Fruit fly (Drosophila melanogaster) whole organism, prepupa: ENCODE data around the gene CG3349.

Source experiments
- Blimp-1 ChIP-seq: fragments of 200-800 bp; sonication (Bioruptor generic); optimal IDR thresholded peaks from 3 replicates; lab custom pipeline; 2017; ENCODE audit warnings: missing biosample characterization, missing genetic modification characterization, mild to moderate bottlenecking, moderate library complexity, missing genetic modification reagents
- CG10631 ChIP-seq: fragments of 200-800 bp; sonication (Bioruptor generic); optimal IDR thresholded peaks from 2 replicates; lab custom pipeline; 2016; ENCODE audit warnings: missing biosample characterization, missing genetic modification characterization
- CG10669 ChIP-seq: fragments of 200-800 bp; sonication (Bioruptor generic); optimal IDR thresholded peaks from 3 replicates; lab custom pipeline; 2018; ENCODE audit warnings: missing biosample characterization, mild to moderate bottlenecking, missing genetic modification characterization, moderate library complexity
- CG11762 ChIP-seq: fragments of 200-800 bp; sonication (Bioruptor generic); optimal IDR thresholded peaks from 3 replicates; lab custom pipeline; 2016; ENCODE audit warnings: missing biosample characterization, missing genetic modification characterization; ENCODE audit not compliant: insufficient read depth
- CG11902 ChIP-seq: fragments of 200-800 bp; sonication (Bioruptor generic); optimal IDR thresholded peaks from 3 replicates; lab custom pipeline; 2016; ENCODE audit warnings: missing biosample characterization, missing genetic modification characterization
- CG15336 ChIP-seq: fragments of 200-800 bp; sonication (Bioruptor generic); IDR thresholded peaks from 2 replicates; pipeline ENCODE4 v1.3.6; 2022; ENCODE audit warnings: missing biosample characterization, missing genetic modification characterization
- CG32006 ChIP-seq: fragments of 200-800 bp; sonication (Bioruptor generic); optimal IDR thresholded peaks from 3 replicates; lab custom pipeline; 2017; ENCODE audit warnings: missing biosample characterization, mild to moderate bottlenecking, missing genetic modification characterization
- CG6163 ChIP-seq: fragments of 200-800 bp; sonication (Bioruptor generic); IDR thresholded peaks from 3 replicates; pipeline ENCODE4 v1.3.6; 2022; ENCODE audit warnings: missing biosample characterization, missing genetic modification characterization
- CG6792 ChIP-seq: fragments of 200-800 bp; sonication (Bioruptor generic); optimal IDR thresholded peaks from 3 replicates; lab custom pipeline; 2016; ENCODE audit warnings: missing biosample characterization, missing genetic modification characterization
- CG6808 ChIP-seq: fragments of 200-800 bp; sonication (Bioruptor generic); optimal IDR thresholded peaks from 3 replicates; lab custom pipeline; 2017; ENCODE audit warnings: missing biosample characterization, missing genetic modification characterization, mild to moderate bottlenecking, moderate library complexity, missing genetic modification reagents
- CG6854 ChIP-seq: fragments of 200-800 bp; sonication (Bioruptor generic); optimal IDR thresholded peaks from 2 replicates; lab custom pipeline; 2017; ENCODE audit warnings: missing biosample characterization, mild to moderate bottlenecking, missing genetic modification characterization
- CG8119 ChIP-seq: fragments of 200-800 bp; sonication (Bioruptor generic); IDR thresholded peaks from 3 replicates; pipeline ENCODE4 v1.3.6; 2022; ENCODE audit warnings: missing biosample characterization, missing genetic modification characterization
- Eip78C ChIP-seq: fragments of 200-800 bp; sonication (Bioruptor generic); peaks from one replicate; lab custom pipeline; 2016; ENCODE audit warnings: missing biosample characterization, missing genetic modification characterization
- Eip93F ChIP-seq: fragments of 200-800 bp; sonication (Bioruptor generic); optimal IDR thresholded peaks from 2 replicates; lab custom pipeline; 2016; ENCODE audit warnings: missing biosample characterization, mild to moderate bottlenecking, missing genetic modification characterization
- Ets21C ChIP-seq: fragments of 200-800 bp; sonication (Bioruptor generic); optimal IDR thresholded peaks from 3 replicates; lab custom pipeline; 2016; ENCODE audit warnings: missing biosample characterization, missing genetic modification characterization
- Gug ChIP-seq: fragments of 200-800 bp; sonication (Bioruptor generic); IDR thresholded peaks from 2 replicates; pipeline ENCODE4 v1.3.6; 2022; ENCODE audit warnings: missing biosample characterization, missing genetic modification characterization
- Hr39 ChIP-seq: fragments of 200-800 bp; sonication (Bioruptor generic); optimal IDR thresholded peaks from 2 replicates; lab custom pipeline; 2016; ENCODE audit warnings: missing biosample characterization, missing genetic modification characterization
- Hr4 ChIP-seq: fragments of 200-800 bp; sonication (Bioruptor generic); optimal IDR thresholded peaks from 3 replicates; lab custom pipeline; 2016; ENCODE audit warnings: missing biosample characterization, missing genetic modification characterization
- Lpt ChIP-seq: fragments of 200-800 bp; sonication (Bioruptor generic); optimal IDR thresholded peaks from 3 replicates; lab custom pipeline; 2016; ENCODE audit warnings: missing biosample characterization, missing genetic modification characterization
- Met ChIP-seq: fragments of 200-800 bp; sonication (Bioruptor generic); optimal IDR thresholded peaks from 3 replicates; lab custom pipeline; 2016; ENCODE audit warnings: missing biosample characterization, missing genetic modification characterization
- OdsH ChIP-seq: fragments of 200-800 bp; sonication (Bioruptor generic); optimal IDR thresholded peaks from 3 replicates; lab custom pipeline; 2016; ENCODE audit warnings: missing biosample characterization, missing genetic modification characterization
- Smox ChIP-seq: fragments of 200-800 bp; sonication (Bioruptor generic); optimal IDR thresholded peaks from 3 replicates; lab custom pipeline; 2016; ENCODE audit warnings: missing biosample characterization, missing genetic modification characterization
- Sox15 ChIP-seq: fragments of 200-800 bp; sonication (Bioruptor generic); optimal IDR thresholded peaks from 3 replicates; lab custom pipeline; 2016; ENCODE audit warnings: missing biosample characterization, missing genetic modification characterization
- achi ChIP-seq: fragments of 200-800 bp; sonication (Bioruptor generic); optimal IDR thresholded peaks from 3 replicates; lab custom pipeline; 2016; ENCODE audit warnings: missing biosample characterization, missing genetic modification characterization
- acj6 ChIP-seq: fragments of 200-800 bp; sonication (Bioruptor generic); optimal IDR thresholded peaks from 3 replicates; lab custom pipeline; 2016; ENCODE audit warnings: missing biosample characterization, missing genetic modification characterization
- cyc ChIP-seq: fragments of 200-800 bp; sonication (Bioruptor generic); optimal IDR thresholded peaks from 3 replicates; lab custom pipeline; 2016; ENCODE audit warnings: missing biosample characterization, missing genetic modification characterization
- dac ChIP-seq: fragments of 200-800 bp; sonication (Bioruptor generic); optimal IDR thresholded peaks from 2 replicates; lab custom pipeline; 2017; ENCODE audit warnings: missing biosample characterization, mild to moderate bottlenecking, missing genetic modification characterization
- dsx ChIP-seq: fragments of 200-800 bp; optimal IDR thresholded peaks from 3 replicates; lab custom pipeline; 2019; ENCODE audit warnings: missing biosample characterization, mild to moderate bottlenecking, missing genetic modification characterization, moderate library complexity; ENCODE audit not compliant: poor library complexity, severe bottlenecking
- eg ChIP-seq: fragments of 200-800 bp; sonication (Bioruptor generic); IDR thresholded peaks from 3 replicates; pipeline ENCODE4 v1.3.6; 2022; ENCODE audit warnings: missing biosample characterization, missing genetic modification characterization
- esn ChIP-seq: fragments of 200-800 bp; sonication (Bioruptor generic); optimal IDR thresholded peaks from 2 replicates; lab custom pipeline; 2016; ENCODE audit warnings: missing biosample characterization, mild to moderate bottlenecking, missing genetic modification characterization, moderate library complexity
- fd59A ChIP-seq: fragments of 200-800 bp; sonication (Bioruptor generic); optimal IDR thresholded peaks from 2 replicates; lab custom pipeline; 2017; ENCODE audit warnings: missing biosample characterization, mild to moderate bottlenecking, missing genetic modification characterization, missing genetic modification reagents
- fkh ChIP-seq: fragments of 200-800 bp; sonication (Bioruptor generic); optimal IDR thresholded peaks from 3 replicates; lab custom pipeline; 2017; ENCODE audit warnings: missing biosample characterization, mild to moderate bottlenecking, missing genetic modification characterization, moderate library complexity
- net ChIP-seq: fragments of 200-800 bp; sonication (Bioruptor generic); optimal IDR thresholded peaks from 3 replicates; lab custom pipeline; 2016; ENCODE audit warnings: missing biosample characterization, missing genetic modification characterization
- pdm3 ChIP-seq: fragments of 200-800 bp; sonication (Bioruptor generic); optimal IDR thresholded peaks from 3 replicates; lab custom pipeline; 2016; ENCODE audit warnings: missing biosample characterization, missing genetic modification characterization
- svp ChIP-seq: fragments of 200-800 bp; sonication (Bioruptor generic); peaks from one replicate; lab custom pipeline; 2016; ENCODE audit warnings: missing biosample characterization, missing genetic modification characterization
- vri ChIP-seq: fragments of 200-800 bp; sonication (Bioruptor generic); optimal IDR thresholded peaks from 3 replicates; lab custom pipeline; 2016; ENCODE audit warnings: missing biosample characterization, mild to moderate bottlenecking, missing genetic modification characterization

The CG3349 gene

DNA sequence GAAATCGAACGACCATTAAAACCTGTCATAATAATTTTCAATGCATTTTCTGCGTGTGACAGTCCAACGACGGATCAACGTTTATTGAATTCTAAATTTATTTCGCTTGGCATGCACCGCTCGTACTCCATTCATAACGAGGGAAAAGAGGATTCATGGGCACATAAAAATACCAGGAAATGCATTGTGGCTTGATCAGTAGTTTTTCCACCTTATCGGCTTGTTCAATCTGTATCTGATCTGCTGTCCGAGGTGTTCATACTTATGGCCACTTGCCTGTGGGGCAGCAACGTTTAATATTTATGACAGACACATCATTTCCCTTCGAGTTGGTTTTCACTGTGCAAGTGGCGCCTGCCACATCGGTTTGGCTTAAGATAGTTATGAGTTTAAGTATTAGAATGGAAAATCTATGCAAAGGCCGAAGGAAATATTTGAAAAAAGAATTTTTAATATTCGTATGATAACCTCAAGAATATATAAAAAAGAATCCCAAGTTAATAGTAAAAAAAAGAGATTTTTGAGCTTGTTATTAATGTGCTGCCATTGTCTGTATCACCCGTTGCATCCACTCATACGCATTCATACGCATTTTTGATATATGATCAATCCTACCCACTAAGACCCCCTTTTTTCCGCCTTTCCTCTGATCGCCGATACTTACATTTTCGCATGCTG, 28.0 kb downstream of the CG3349 start (continued):
- no peak for TF ChIP-seq Blimp-1 (GFP tag; lab: Kevin White, UChicago)
- peak; percentile 18 for TF ChIP-seq Smox (GFP tag; lab: Kevin White, UChicago)
- TF ChIP-seq Ets21C: peak; percentile 16
- TF ChIP-seq OdsH (GFP tag; lab: Kevin White, UChicago): peak; percentile 58
- no peak for TF ChIP-seq fkh
- TF ChIP-seq achi (GFP tag; lab: Kevin White, UChicago): peak; percentile 54
- TF ChIP-seq CG10669 (GFP tag; lab: Kevin White, UChicago): peak; percentile 16
- TF ChIP-seq pdm3: peak; percentile 7
- TF ChIP-seq acj6: peak; percentile 24
- peak; percentile 15 for TF ChIP-seq CG6808 (GFP tag; lab: Kevin White, UChicago)
- TF ChIP-seq vri (GFP tag; lab: Kevin White, UChicago): no peak
- peak; percentile 20 for TF ChIP-seq Lpt (GFP tag; lab: Kevin White, UChicago)
- no peak for TF ChIP-seq CG6854 (GFP tag; lab: Kevin White, UChicago)
- no peak for TF ChIP-seq Hr39 (GFP tag; lab: Kevin White, UChicago)
- TF ChIP-seq esn (GFP tag; lab: Kevin White, UChicago): peak; percentile 28
- peak; percentile 6 for TF ChIP-seq net (GFP tag; lab: Kevin White, UChicago)
- TF ChIP-seq, all 60 proteins: peak for 35

DNA sequence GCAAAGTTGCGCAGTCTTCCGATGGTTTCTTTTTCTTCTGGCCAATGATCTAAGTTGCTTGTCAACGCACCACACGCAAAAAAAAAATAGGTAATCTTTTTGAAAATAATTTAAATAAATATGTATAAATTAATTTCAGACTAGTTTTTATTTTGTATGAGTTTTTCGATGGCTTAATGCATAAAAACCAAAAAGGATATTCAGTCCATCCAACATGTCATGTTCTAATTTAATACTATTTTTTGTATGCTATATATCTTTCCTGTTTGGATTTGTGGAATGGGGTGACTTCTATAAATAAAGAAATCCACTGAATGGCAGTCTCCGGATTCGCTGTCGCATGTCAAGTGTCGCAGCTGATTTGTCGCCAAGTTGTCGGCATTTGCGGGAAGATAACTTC, 30.3 kb downstream of the CG3349 start:
- TF ChIP-seq CG11762: no peak
- TF ChIP-seq CG32006 (GFP tag; lab: Kevin White, UChicago): peak; percentile 37
- peak; percentile 43; the same call in 1 of the 2 replicates for TF ChIP-seq Gug
- peak; percentile 30; the same call in 1 of the 3 replicates for TF ChIP-seq CG8119 (GFP tag; lab: Robert Waterston, UW)
- no peak for TF ChIP-seq Eip93F (GFP tag; lab: Kevin White, UChicago)
- peak; percentile 64; the same call in 2 of the 3 replicates for TF ChIP-seq eg (GFP tag; lab: Robert Waterston, UW)
- peak; percentile 7 for TF ChIP-seq OdsH (GFP tag; lab: Kevin White, UChicago)
- TF ChIP-seq CG15336 (GFP tag; lab: Robert Waterston, UW): peak; percentile 68
- peak; percentile 22 for TF ChIP-seq Hr4
- TF ChIP-seq Blimp-1 (GFP tag; lab: Kevin White, UChicago): no peak
- TF ChIP-seq dac (GFP tag; lab: Kevin White, UChicago): peak; percentile 4
- TF ChIP-seq dsx: no peak
- TF ChIP-seq CG6792 (GFP tag; lab: Kevin White, UChicago): no peak
- TF ChIP-seq Eip78C: peak; percentile 62
- no peak for TF ChIP-seq Ets21C
- TF ChIP-seq achi (GFP tag; lab: Kevin White, UChicago): peak; percentile 3
- TF ChIP-seq svp (GFP tag; lab: Kevin White, UChicago): no peak
- TF ChIP-seq CG6854 (GFP tag; lab: Kevin White, UChicago): no peak
- TF ChIP-seq cyc (GFP tag; lab: Kevin White, UChicago): no peak
- no peak for TF ChIP-seq Lpt (GFP tag; lab: Kevin White, UChicago)
- peak; percentile 49; the same call in 1 of the 3 replicates for TF ChIP-seq CG6163 (GFP tag; lab: Robert Waterston, UW)
- peak; percentile 30 for TF ChIP-seq CG10631 (GFP tag; lab: Kevin White, UChicago)

DNA sequence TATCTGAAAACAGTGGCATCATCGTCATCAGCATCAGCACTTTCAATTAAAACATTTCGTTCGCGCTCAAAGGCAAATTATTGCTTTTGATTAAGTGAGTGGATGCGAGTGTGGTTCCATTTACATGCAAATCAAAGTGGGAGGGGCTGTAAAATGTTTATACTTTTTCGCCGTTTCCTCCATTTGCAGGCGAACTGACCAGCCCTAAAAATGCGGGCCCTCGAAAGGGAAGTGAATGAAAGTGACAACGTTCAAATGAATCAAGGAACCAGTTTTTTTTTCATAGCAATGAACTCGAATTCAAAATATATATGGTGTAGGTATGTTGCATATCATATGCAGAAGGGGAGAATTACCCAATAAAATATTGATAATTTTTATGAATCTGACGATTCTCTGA, 31.2 kb downstream of the CG3349 start:
- no peak for TF ChIP-seq CG11902 (GFP tag; lab: Kevin White, UChicago)
- TF ChIP-seq Met (GFP tag; lab: Kevin White, UChicago): no peak
- no peak for TF ChIP-seq Sox15 (GFP tag; lab: Kevin White, UChicago)
- peak; percentile 92 for TF ChIP-seq Blimp-1 (GFP tag; lab: Kevin White, UChicago)
- TF ChIP-seq CG10669 (GFP tag; lab: Kevin White, UChicago): no peak
- TF ChIP-seq Hr4: no peak
- no peak for TF ChIP-seq CG32006 (GFP tag; lab: Kevin White, UChicago)
- peak; percentile 27 for TF ChIP-seq Eip78C
- TF ChIP-seq dsx: no peak
- no peak for TF ChIP-seq Ets21C
- no peak for TF ChIP-seq fd59A (GFP tag; lab: Kevin White, UChicago)
